Fruit fly (Drosophila melanogaster) whole organism, embryonic: Measurements from ENCODE around the gene CG6149.

Source experiments
- Ada2b ChIP-seq: fragments of 200-800 bp; sonication (Bioruptor generic); IDR thresholded peaks from 2 replicates; pipeline ENCODE4 v1.3.6; 2022; ENCODE audit warnings: missing biosample characterization, missing genetic modification characterization
- Bdp1 ChIP-seq: fragments of 200-800 bp; sonication (Bioruptor generic); optimal IDR thresholded peaks from 3 replicates; lab custom pipeline; 2016; ENCODE audit warnings: missing biosample characterization, missing genetic modification characterization
- CG10209 ChIP-seq: fragments of 200-800 bp; sonication (Bioruptor generic); optimal IDR thresholded peaks from 3 replicates; lab custom pipeline; 2017; ENCODE audit warnings: missing biosample characterization, mild to moderate bottlenecking, missing genetic modification characterization, missing genetic modification reagents
- CG10431 ChIP-seq: fragments of 200-800 bp; sonication (Bioruptor generic); optimal IDR thresholded peaks from 3 replicates; lab custom pipeline; 2018; ENCODE audit warnings: missing biosample characterization, mild to moderate bottlenecking, missing genetic modification characterization
- CG10543 ChIP-seq: fragments of 200-800 bp; sonication (Bioruptor generic); optimal IDR thresholded peaks from 3 replicates; lab custom pipeline; 2017; ENCODE audit warnings: missing biosample characterization, mild to moderate bottlenecking, missing genetic modification characterization, moderate library complexity
- CG12236 ChIP-seq: fragments of 200-800 bp; sonication (Bioruptor generic); optimal IDR thresholded peaks from 2 replicates; lab custom pipeline; 2016; ENCODE audit warnings: missing biosample characterization, missing genetic modification characterization
- CG1233 ChIP-seq: fragments of 200-800 bp; sonication (Bioruptor generic); optimal IDR thresholded peaks from 4 replicates; lab custom pipeline; 2018; ENCODE audit warnings: missing biosample characterization, mild to moderate bottlenecking, missing genetic modification characterization
- CG13775 ChIP-seq: fragments of 200-800 bp; sonication (Bioruptor generic); optimal IDR thresholded peaks from 3 replicates; lab custom pipeline; 2017; ENCODE audit warnings: missing biosample characterization, mild to moderate bottlenecking, missing genetic modification characterization
- CG14441 ChIP-seq: fragments of 200-800 bp; sonication (Bioruptor generic); IDR thresholded peaks from 2 replicates; pipeline ENCODE4 v1.3.6; 2022; ENCODE audit warnings: missing biosample characterization, missing genetic modification characterization
- CG16813 ChIP-seq: fragments of 200-800 bp; sonication (Bioruptor generic); IDR thresholded peaks from 3 replicates; pipeline ENCODE4 v1.3.6; 2022; ENCODE audit warnings: missing biosample characterization, missing genetic modification characterization; ENCODE audit not compliant: partially characterized antibody
- CG17361 ChIP-seq: fragments of 200-800 bp; sonication (Bioruptor generic); IDR thresholded peaks from 3 replicates; pipeline ENCODE4 v1.3.6; 2022; ENCODE audit warnings: missing biosample characterization, missing genetic modification characterization
- CG2116 ChIP-seq: fragments of 200-800 bp; sonication (Bioruptor generic); optimal IDR thresholded peaks from 3 replicates; lab custom pipeline; 2018; ENCODE audit warnings: missing biosample characterization, mild to moderate bottlenecking, missing genetic modification characterization
- CG2712 ChIP-seq: fragments of 200-800 bp; optimal IDR thresholded peaks from 3 replicates; lab custom pipeline; 2019; ENCODE audit warnings: missing biosample characterization, mild to moderate bottlenecking, missing genetic modification characterization, moderate library complexity
- CG32772 ChIP-seq: fragments of 200-800 bp; sonication (Bioruptor generic); IDR thresholded peaks from 2 replicates; pipeline ENCODE4 v1.3.6; 2022; ENCODE audit warnings: missing biosample characterization, missing genetic modification characterization
- CG3281 ChIP-seq: fragments of 200-800 bp; sonication (Bioruptor generic); optimal IDR thresholded peaks from 3 replicates; lab custom pipeline; 2017; ENCODE audit warnings: missing biosample characterization, mild to moderate bottlenecking, missing genetic modification characterization
- CG34224 ChIP-seq: fragments of 200-800 bp; sonication (Bioruptor generic); IDR thresholded peaks from 3 replicates; pipeline ENCODE4 v1.3.6; 2022; ENCODE audit warnings: missing biosample characterization, missing genetic modification characterization; ENCODE audit not compliant: partially characterized antibody
- CG3838 ChIP-seq: fragments of 200-800 bp; sonication (Bioruptor generic); optimal IDR thresholded peaks from 3 replicates; lab custom pipeline; 2016; ENCODE audit warnings: missing biosample characterization, missing genetic modification characterization
- CG4617 ChIP-seq: fragments of 200-800 bp; sonication (Bioruptor generic); optimal IDR thresholded peaks from 3 replicates; lab custom pipeline; 2016; ENCODE audit warnings: missing biosample characterization, missing genetic modification characterization, borderline replicate concordance
- CG5953 ChIP-seq: fragments of 200-800 bp; sonication (Bioruptor generic); IDR thresholded peaks from 2 replicates; pipeline ENCODE4 v1.3.6; 2022; ENCODE audit warnings: missing biosample characterization, missing genetic modification characterization
- CG7839 ChIP-seq: fragments of 200-800 bp; sonication (Bioruptor generic); optimal IDR thresholded peaks from 3 replicates; lab custom pipeline; 2018; ENCODE audit warnings: missing biosample characterization, mild to moderate bottlenecking, missing genetic modification characterization, moderate library complexity
- CG7987 ChIP-seq: fragments of 200-800 bp; sonication (Bioruptor generic); optimal IDR thresholded peaks from 2 replicates; lab custom pipeline; 2018; ENCODE audit warnings: missing biosample characterization, mild to moderate bottlenecking, missing genetic modification characterization, moderate library complexity
- CG8290 ChIP-seq, 3 experiments: fragments of 200-800 bp; sonication (Bioruptor generic); optimal IDR thresholded peaks; 2 replicates each; lab custom pipeline; 2016 to 2019; ENCODE audit warnings: missing biosample characterization in 3 of 3, missing genetic modification characterization in 3 of 3, mild to moderate bottlenecking in 2 of 3, moderate library complexity in 1 of 3
- CG9437 ChIP-seq: fragments of 200-800 bp; sonication (Bioruptor generic); optimal IDR thresholded peaks from 2 replicates; lab custom pipeline; 2018; ENCODE audit warnings: missing biosample characterization, mild to moderate bottlenecking, missing genetic modification characterization
- CG9727 ChIP-seq: fragments of 200-800 bp; sonication (Bioruptor generic); optimal IDR thresholded peaks from 3 replicates; lab custom pipeline; 2017; ENCODE audit warnings: missing biosample characterization, mild to moderate bottlenecking, missing genetic modification characterization
- D ChIP-seq, 2 experiments: fragments of 200-800 bp in 1 of 2; fragments of >200 bp in 1 of 2; sonication (Bioruptor generic) in 1 of 2; optimal IDR thresholded peaks; 2 replicates in 1 of 2; 3 replicates in 1 of 2; lab custom pipeline; 2017; ENCODE audit warnings: mild to moderate bottlenecking in 1 of 2, missing biosample characterization in 1 of 2, missing genetic modification characterization in 1 of 2, missing genetic modification reagents in 1 of 2
- Dfd ChIP-seq, 2 experiments: fragments of >200 bp; optimal IDR thresholded peaks; 2 replicates each; lab custom pipeline; 2017; ENCODE audit warnings: missing biosample characterization in 2 of 2, missing genetic modification characterization in 2 of 2
- Ets65A ChIP-seq: fragments of 200-800 bp; sonication (Bioruptor generic); peaks from one replicate; lab custom pipeline; 2016; ENCODE audit warnings: missing biosample characterization, missing genetic modification characterization
- Fer3 ChIP-seq: fragments of 200-800 bp; sonication (Bioruptor generic); optimal IDR thresholded peaks from 2 replicates; lab custom pipeline; 2018; ENCODE audit warnings: missing biosample characterization, mild to moderate bottlenecking, missing genetic modification characterization, moderate library complexity
- HLHmδ ChIP-seq: fragments of 200-800 bp; sonication (Bioruptor generic); optimal IDR thresholded peaks from 2 replicates; lab custom pipeline; 2018; ENCODE audit warnings: missing biosample characterization, mild to moderate bottlenecking, missing genetic modification characterization, moderate library complexity
- MESR4 ChIP-seq: fragments of 200-800 bp; sonication (Bioruptor generic); optimal IDR thresholded peaks from 2 replicates; lab custom pipeline; 2018; ENCODE audit warnings: missing biosample characterization, mild to moderate bottlenecking, missing genetic modification characterization, moderate library complexity
- Poxn ChIP-seq: fragments of 200-800 bp; sonication (Bioruptor generic); IDR thresholded peaks from 2 replicates; pipeline ENCODE4 v1.3.6; 2022; ENCODE audit warnings: missing biosample characterization, missing genetic modification characterization
- Side ChIP-seq: fragments of 200-800 bp; sonication (Bioruptor generic); optimal IDR thresholded peaks from 2 replicates; lab custom pipeline; 2016; ENCODE audit warnings: missing biosample characterization, missing genetic modification characterization
- Vsx1 ChIP-seq: fragments of 200-800 bp; sonication (Bioruptor generic); optimal IDR thresholded peaks from 2 replicates; lab custom pipeline; 2017; ENCODE audit warnings: missing biosample characterization, mild to moderate bottlenecking, missing genetic modification characterization, missing genetic modification reagents
- abd-A ChIP-seq: fragments of 200-800 bp; sonication (Bioruptor generic); optimal IDR thresholded peaks from 3 replicates; lab custom pipeline; 2019; ENCODE audit warnings: missing biosample characterization, mild to moderate bottlenecking, missing genetic modification characterization, moderate library complexity
- danr ChIP-seq: fragments of 200-800 bp; sonication (Bioruptor generic); IDR thresholded peaks from 2 replicates; pipeline ENCODE4 v1.3.6; 2022; ENCODE audit warnings: missing biosample characterization, missing genetic modification characterization
- fd3F ChIP-seq: fragments of 200-800 bp; sonication (Bioruptor generic); optimal IDR thresholded peaks from 2 replicates; lab custom pipeline; 2018; ENCODE audit warnings: missing biosample characterization, mild to moderate bottlenecking, missing genetic modification characterization, moderate library complexity
- gsb-n ChIP-seq: fragments of 200-800 bp; sonication (Bioruptor generic); optimal IDR thresholded peaks from 3 replicates; lab custom pipeline; 2018; ENCODE audit warnings: missing biosample characterization, mild to moderate bottlenecking, missing genetic modification characterization
- inv ChIP-seq: fragments of 200-800 bp; sonication (Bioruptor generic); IDR thresholded peaks from 2 replicates; pipeline ENCODE4 v1.3.6; 2022; ENCODE audit warnings: missing biosample characterization, missing genetic modification characterization; ENCODE audit not compliant: partially characterized antibody
- jing ChIP-seq: fragments of 200-800 bp; sonication (Bioruptor generic); optimal IDR thresholded peaks from 2 replicates; lab custom pipeline; 2018; ENCODE audit warnings: missing biosample characterization, mild to moderate bottlenecking, missing genetic modification characterization
- kni ChIP-seq: fragments of 200-800 bp; sonication (Bioruptor generic); optimal IDR thresholded peaks from 3 replicates; lab custom pipeline; 2017; ENCODE audit warnings: mild to moderate bottlenecking, missing biosample characterization, missing genetic modification reagents, missing genetic modification characterization
- p53 ChIP-seq: fragments of 200-800 bp; sonication (Bioruptor generic); optimal IDR thresholded peaks from 2 replicates; lab custom pipeline; 2016; ENCODE audit warnings: missing biosample characterization, missing genetic modification characterization
- pfk ChIP-seq: fragments of 200-800 bp; sonication (Bioruptor generic); optimal IDR thresholded peaks from 2 replicates; lab custom pipeline; 2018; ENCODE audit warnings: missing biosample characterization, mild to moderate bottlenecking, missing genetic modification characterization, moderate library complexity
- ro ChIP-seq: fragments of 200-800 bp; sonication (Bioruptor generic); IDR thresholded peaks from 2 replicates; pipeline ENCODE4 v1.3.6; 2022; ENCODE audit warnings: missing biosample characterization, missing genetic modification characterization
- sc ChIP-seq, 3 experiments: fragments of >200 bp in 2 of 3; fragments of 200-800 bp in 1 of 3; sonication (Bioruptor generic) in 1 of 3; optimal IDR thresholded peaks; 2 replicates in 2 of 3; 3 replicates in 1 of 3; lab custom pipeline; 2017; ENCODE audit warnings: mild to moderate bottlenecking in 1 of 3, missing biosample characterization in 1 of 3, missing genetic modification characterization in 1 of 3, missing genetic modification reagents in 1 of 3
- slp2 ChIP-seq: fragments of 200-800 bp; sonication (Bioruptor generic); optimal IDR thresholded peaks from 2 replicates; lab custom pipeline; 2016; ENCODE audit warnings: missing biosample characterization, missing genetic modification characterization
- tin ChIP-seq: fragments of 200-800 bp; sonication (Bioruptor generic); optimal IDR thresholded peaks from 3 replicates; lab custom pipeline; 2016; ENCODE audit warnings: missing biosample characterization, missing genetic modification characterization
- tx ChIP-seq: fragments of 200-800 bp; sonication (Bioruptor generic); optimal IDR thresholded peaks from 2 replicates; lab custom pipeline; 2016; ENCODE audit warnings: missing biosample characterization, missing genetic modification characterization
- vvl ChIP-seq: fragments of 200-800 bp; sonication (Bioruptor generic); IDR thresholded peaks from 2 replicates; pipeline ENCODE4 v1.3.6; 2022; ENCODE audit warnings: missing biosample characterization, missing genetic modification characterization
- wek ChIP-seq: fragments of 200-800 bp; sonication (Bioruptor generic); optimal IDR thresholded peaks from 3 replicates; lab custom pipeline; 2018; ENCODE audit warnings: missing biosample characterization, mild to moderate bottlenecking, missing genetic modification characterization, moderate library complexity

Gene CG6149

dm6 chr3L:11419344-11419743 is 15.9 kb downstream of the CG6149 start (continued):
- TF ChIP-seq Side (no peak), slp2 (GFP tag; lab: Kevin White, UChicago) (no peak), CG4617 (GFP tag; lab: Kevin White, UChicago) (no peak), HLHmδ (GFP tag; lab: Kevin White, UChicago) (no peak), CG7839 (peak; percentile 11), Fer3 (tag; lab: Kevin White, UChicago) (no peak), CG9437 (GFP tag; lab: Kevin White, UChicago) (no peak), tx (GFP tag; lab: Kevin White, UChicago) (no peak), D (optimal IDR thresholded peaks at IDR 0.05; lab: Kevin White, UChicago) (no peak), D (GFP tag; optimal IDR thresholded peaks at IDR 0.05; lab: Kevin White, UChicago) (no peak), CG12236 (GFP tag; lab: Kevin White, UChicago) (no peak), sc (optimal IDR thresholded peaks at IDR 0.05; lab: Kevin White, UChicago) (no peak), sc (GFP tag; optimal IDR thresholded peaks at IDR 0.05; lab: Kevin White, UChicago) (no peak), inv (GFP tag; lab: Robert Waterston, UW) (no peak), p53 (GFP tag; lab: Kevin White, UChicago) (no peak), CG32772 (GFP tag; lab: Robert Waterston, UW) (no peak), CG2712 (tag; lab: Kevin White, UChicago) (no peak), vvl (GFP tag; lab: Robert Waterston, UW) (peak; percentile 72; the same call in 1 of the 2 replicates), CG14441 (GFP tag; lab: Robert Waterston, UW) (no peak), CG5953 (GFP tag; lab: Robert Waterston, UW) (no peak), CG2116 (GFP tag; lab: Kevin White, UChicago) (no peak), jing (no peak), CG10543 (GFP tag; lab: Kevin White, UChicago) (peak; percentile 38), CG17361 (GFP tag; lab: Robert Waterston, UW) (no peak), CG10431 (GFP tag; lab: Kevin White, UChicago) (no peak), CG3281 (GFP tag; lab: Kevin White, UChicago) (peak; percentile 29), ro (no peak), CG7987 (GFP tag; lab: Kevin White, UChicago) (no peak), wek (GFP tag; lab: Kevin White, UChicago) (no peak), tin (GFP tag; lab: Kevin White, UChicago) (no peak), Dfd (GFP tag; optimal IDR thresholded peaks at IDR 0.05; lab: Kevin White, UChicago) (no peak), CG10209 (GFP tag; lab: Kevin White, UChicago) (peak; percentile 28), danr (GFP tag; lab: Robert Waterston, UW) (no peak), fd3F (GFP tag; lab: Kevin White, UChicago) (no peak), CG9727 (GFP tag; lab: Kevin White, UChicago) (no peak), CG8290 (GFP tag; optimal IDR thresholded peaks at IDR 0.05; lab: Kevin White, UChicago) (no peak), CG8290 (tag; optimal IDR thresholded peaks at IDR 0.05; lab: Kevin White, UChicago) (peak in 1 of 2 experiments; percentile 69), pfk (GFP tag; lab: Kevin White, UChicago) (peak; percentile 1), Poxn (GFP tag; lab: Robert Waterston, UW) (no peak), CG34224 (no peak), Ada2b (GFP tag; lab: Robert Waterston, UW) (0 out of 2 replicates have a peak, but pooled peaks have one; percentile 4), kni (GFP tag; lab: Kevin White, UChicago) (peak; percentile 93), CG3838 (GFP tag; lab: Kevin White, UChicago) (no peak), abd-A (tag; lab: Kevin White, UChicago) (peak; percentile 97), gsb-n (tag; lab: Kevin White, UChicago) (peak; percentile 34), Vsx1 (GFP tag; lab: Kevin White, UChicago) (no peak), CG13775 (no peak), CG1233 (GFP tag; lab: Kevin White, UChicago) (no peak), Ets65A (GFP tag; lab: Kevin White, UChicago) (peak; percentile 67), MESR4 (GFP tag; lab: Kevin White, UChicago) (no peak), CG16813 (GFP tag; lab: Robert Waterston, UW) (no peak), Bdp1 (GFP tag; lab: Kevin White, UChicago) (no peak)
